Worm (Caenorhabditis elegans) whole organism, L4 larva: Measurements from ENCODE around the gene nucb-1.

Experiments
- D1046.2 ChIP-seq: fragments of 200-800 bp; sonication (Bioruptor generic); IDR thresholded peaks from 2 replicates; pipeline ENCODE4 v1.3.6; 2022; ENCODE audit warnings: missing genetic modification characterization, missing compliant biosample characterization
- F26F4.8 ChIP-seq: fragments of 200-800 bp; sonication (Bioruptor generic); conservative IDR thresholded peaks from 2 replicates; pipeline ENCODE4 v1.3.6; 2022; ENCODE audit warnings: missing genetic modification characterization, missing compliant biosample characterization
- T20F7.1 ChIP-seq: fragments of 200-800 bp; sonication (Bioruptor generic); optimal IDR thresholded peaks from 2 replicates; lab custom pipeline; 2018; ENCODE audit warnings: mild to moderate bottlenecking, missing genetic modification characterization, missing compliant biosample characterization
- Y5F2A.4 ChIP-seq: fragments of 200-800 bp; sonication (Bioruptor generic); optimal IDR thresholded peaks from 2 replicates; lab custom pipeline; 2018; ENCODE audit warnings: mild to moderate bottlenecking, missing genetic modification characterization, missing compliant biosample characterization
- ZK546.5 ChIP-seq, 2 experiments: sonication (generic microtip); optimal IDR thresholded peaks; 2 replicates each; lab custom pipeline; 2017; ENCODE audit warnings: missing biosample characterization in 2 of 2, missing genetic modification characterization in 2 of 2
- aly-2 ChIP-seq: sonication (generic microtip); optimal IDR thresholded peaks from 2 replicates; lab custom pipeline; 2018; ENCODE audit warnings: missing biosample characterization, missing genetic modification characterization
- ama-1 ChIP-seq: fragments of 150-350 bp; optimal IDR thresholded peaks from 2 replicates; lab custom pipeline; 2014; ENCODE audit warnings: inconsistent platforms, mixed read lengths
- arid-1 ChIP-seq: fragments of 200-800 bp; sonication (Bioruptor generic); conservative IDR thresholded peaks from 2 replicates; pipeline ENCODE4 v1.3.6; 2022; ENCODE audit warnings: missing genetic modification reagents, missing genetic modification characterization, missing compliant biosample characterization
- ceh-20 ChIP-seq: fragments of 200-800 bp; sonication (Bioruptor generic); IDR thresholded peaks from 2 replicates; pipeline ENCODE4 v1.3.6; 2022; ENCODE audit warnings: missing genetic modification reagents, missing genetic modification characterization, missing compliant biosample characterization
- ceh-28 ChIP-seq: fragments of 150-350 bp; optimal IDR thresholded peaks from 2 replicates; lab custom pipeline; 2014; ENCODE audit warnings: missing biosample characterization, missing genetic modification reagents, missing genetic modification characterization
- cey-2 ChIP-seq: sonication (generic microtip); optimal IDR thresholded peaks from 3 replicates; lab custom pipeline; 2017; ENCODE audit warnings: missing genetic modification characterization, mild to moderate bottlenecking, missing compliant biosample characterization, antibody characterized with exemption, borderline replicate concordance; ENCODE audit not compliant: insufficient read depth
- daf-16 ChIP-seq, 3 experiments: sonication (generic microtip); optimal IDR thresholded peaks; 2 replicates each; lab custom pipeline; 2016 to 2017; ENCODE audit warnings: missing genetic modification characterization in 3 of 3, missing genetic modification reagents in 3 of 3, mild to moderate bottlenecking in 2 of 3, missing compliant biosample characterization in 2 of 3, missing biosample characterization in 1 of 3, moderate library complexity in 1 of 3
- daf-19 ChIP-seq: fragments of 200-800 bp; sonication (Bioruptor generic); conservative IDR thresholded peaks from 2 replicates; pipeline ENCODE4 v1.3.6; 2022; ENCODE audit warnings: missing genetic modification characterization, missing compliant biosample characterization
- dmd-6 ChIP-seq: fragments of 200-800 bp; sonication (Bioruptor generic); IDR thresholded peaks from 2 replicates; pipeline ENCODE4 v1.3.6; 2022; ENCODE audit warnings: missing genetic modification reagents, missing genetic modification characterization, missing compliant biosample characterization
- dpl-1 ChIP-seq: fragments of 150-350 bp; optimal IDR thresholded peaks from 2 replicates; lab custom pipeline; 2014; ENCODE audit warnings: missing biosample characterization, missing genetic modification reagents, missing genetic modification characterization
- egl-27 ChIP-seq: sonication (generic microtip); optimal IDR thresholded peaks from 3 replicates; lab custom pipeline; 2017; ENCODE audit warnings: missing biosample characterization, missing genetic modification reagents, missing genetic modification characterization
- fos-1 ChIP-seq: fragments of 150-350 bp; optimal IDR thresholded peaks from 2 replicates; lab custom pipeline; 2014; ENCODE audit warnings: missing biosample characterization, missing genetic modification characterization
- hif-1 ChIP-seq, 2 experiments: sonication (generic microtip); optimal IDR thresholded peaks; 2 replicates each; lab custom pipeline; 2016 to 2017; ENCODE audit warnings: missing compliant biosample characterization in 2 of 2, missing genetic modification characterization in 2 of 2, missing genetic modification reagents in 2 of 2, missing genotype in 2 of 2, mild to moderate bottlenecking in 1 of 2
- hlh-11 ChIP-seq: fragments of 200-800 bp; sonication (Bioruptor generic); optimal IDR thresholded peaks from 2 replicates; lab custom pipeline; 2018; ENCODE audit warnings: mild to moderate bottlenecking, missing genetic modification characterization, missing compliant biosample characterization
- hmg-1.1 ChIP-seq: fragments of 200-800 bp; sonication (Bioruptor generic); IDR thresholded peaks from 2 replicates; pipeline ENCODE4 v1.3.6; 2022; ENCODE audit warnings: missing genetic modification reagents, missing genetic modification characterization, missing compliant biosample characterization
- jun-1 ChIP-seq: fragments of 150-350 bp; optimal IDR thresholded peaks from 2 replicates; lab custom pipeline; 2014; ENCODE audit warnings: missing biosample characterization, missing genetic modification reagents, missing genetic modification characterization
- lim-7 ChIP-seq: fragments of 200-800 bp; sonication (Bioruptor generic); IDR thresholded peaks from 2 replicates; pipeline ENCODE4 v1.3.6; 2022; ENCODE audit warnings: missing genetic modification characterization, missing compliant biosample characterization
- lin-15B ChIP-seq: fragments of 150-350 bp; sonication (generic microtip); optimal IDR thresholded peaks from 3 replicates; lab custom pipeline; 2014; ENCODE audit warnings: missing biosample characterization, missing genetic modification characterization
- lin-29 ChIP-seq: fragments of 200-800 bp; sonication (Bioruptor generic); IDR thresholded peaks from 2 replicates; pipeline ENCODE4 v1.3.6; 2022; ENCODE audit warnings: missing genetic modification reagents, missing genetic modification characterization, missing compliant biosample characterization
- lin-39 ChIP-seq: fragments of 150-350 bp; optimal IDR thresholded peaks from 2 replicates; lab custom pipeline; 2014; ENCODE audit warnings: missing biosample characterization, missing genetic modification reagents, missing genetic modification characterization
- lir-3 ChIP-seq: sonication (generic microtip); optimal IDR thresholded peaks from 2 replicates; lab custom pipeline; 2016; ENCODE audit warnings: mild to moderate bottlenecking, missing genetic modification characterization, missing compliant biosample characterization
- lsy-2 ChIP-seq, 2 experiments: fragments of 150-350 bp in 1 of 2; sonication (generic microtip) in 1 of 2; optimal IDR thresholded peaks; 2 replicates each; lab custom pipeline; 2014 to 2017; ENCODE audit warnings: missing biosample characterization in 2 of 2, missing genetic modification characterization in 2 of 2
- madf-5 ChIP-seq, 2 experiments: fragments of 200-800 bp; sonication (Bioruptor generic); IDR thresholded peaks; 2 replicates each; pipeline ENCODE4 v1.3.6; 2022; ENCODE audit warnings: missing compliant biosample characterization in 2 of 2, missing genetic modification characterization in 2 of 2
- madf-9 ChIP-seq: fragments of 200-800 bp; sonication (Bioruptor generic); conservative IDR thresholded peaks from 2 replicates; pipeline ENCODE4 v1.3.6; 2022; ENCODE audit warnings: missing genetic modification reagents, missing genetic modification characterization, missing compliant biosample characterization
- mdt-29 ChIP-seq: fragments of 200-800 bp; sonication (Bioruptor generic); IDR thresholded peaks from 2 replicates; pipeline ENCODE4 v1.3.6; 2022; ENCODE audit warnings: missing genetic modification reagents, missing genetic modification characterization, missing compliant biosample characterization
- mep-1 ChIP-seq: fragments of 150-350 bp; sonication (generic microtip); optimal IDR thresholded peaks from 3 replicates; lab custom pipeline; 2014; ENCODE audit warnings: missing biosample characterization, missing genetic modification characterization
- mes-2 ChIP-seq: sonication (generic microtip); optimal IDR thresholded peaks from 2 replicates; lab custom pipeline; 2016; ENCODE audit warnings: missing genotype, mild to moderate bottlenecking, missing genetic modification characterization, missing compliant biosample characterization; ENCODE audit not compliant: poor library complexity, severe bottlenecking
- nhr-102 ChIP-seq: sonication (generic microtip); optimal IDR thresholded peaks from 2 replicates; lab custom pipeline; 2016; ENCODE audit warnings: mild to moderate bottlenecking, missing genetic modification characterization, moderate library complexity, missing compliant biosample characterization
- nhr-25 ChIP-seq: sonication (generic microtip); optimal IDR thresholded peaks from 2 replicates; lab custom pipeline; 2017; ENCODE audit warnings: missing genetic modification characterization, mild to moderate bottlenecking, missing compliant biosample characterization, antibody characterized with exemption, moderate library complexity, borderline replicate concordance; ENCODE audit not compliant: insufficient read depth
- nhr-28 ChIP-seq: fragments of 150-350 bp; optimal IDR thresholded peaks from 2 replicates; lab custom pipeline; 2014; ENCODE audit warnings: missing biosample characterization, missing genetic modification characterization
- nhr-41 ChIP-seq: fragments of 200-800 bp; sonication (Bioruptor generic); IDR thresholded peaks from 2 replicates; pipeline ENCODE4 v1.3.6; 2022; ENCODE audit warnings: missing genetic modification reagents, missing genetic modification characterization, missing compliant biosample characterization
- nhr-42 ChIP-seq: fragments of 200-800 bp; sonication (Bioruptor generic); IDR thresholded peaks from 2 replicates; pipeline ENCODE4 v1.3.6; 2022; ENCODE audit warnings: missing genetic modification characterization, missing compliant biosample characterization
- nhr-48 ChIP-seq: sonication (generic microtip); optimal IDR thresholded peaks from 2 replicates; lab custom pipeline; 2016; ENCODE audit warnings: mild to moderate bottlenecking, missing genetic modification characterization, missing compliant biosample characterization
- pqm-1 ChIP-seq: sonication (generic microtip); optimal IDR thresholded peaks from 2 replicates; lab custom pipeline; 2017; ENCODE audit warnings: missing biosample characterization, missing genetic modification characterization
- rbr-2 ChIP-seq: sonication (generic microtip); optimal IDR thresholded peaks from 2 replicates; lab custom pipeline; 2016; ENCODE audit warnings: missing genotype, missing genetic modification characterization, missing compliant biosample characterization
- saeg-2 ChIP-seq: fragments of 200-800 bp; sonication (Bioruptor generic); IDR thresholded peaks from 2 replicates; pipeline ENCODE4 v1.3.6; 2022; ENCODE audit warnings: missing genetic modification reagents, missing genetic modification characterization, missing compliant biosample characterization
- snpc-4 ChIP-seq: fragments of 150-350 bp; optimal IDR thresholded peaks from 2 replicates; lab custom pipeline; 2014; ENCODE audit warnings: missing biosample characterization, missing genetic modification characterization
- spr-1 ChIP-seq: sonication (generic microtip); optimal IDR thresholded peaks from 2 replicates; lab custom pipeline; 2016; ENCODE audit warnings: mild to moderate bottlenecking, missing genetic modification characterization, missing compliant biosample characterization
- tag-97 ChIP-seq: fragments of 200-800 bp; sonication (Bioruptor generic); IDR thresholded peaks from 2 replicates; pipeline ENCODE4 v1.3.6; 2022; ENCODE audit warnings: missing genetic modification characterization, missing compliant biosample characterization
- tra-1 ChIP-seq: fragments of 200-800 bp; sonication (Bioruptor generic); IDR thresholded peaks from 2 replicates; pipeline ENCODE4 v1.3.6; 2022; ENCODE audit warnings: missing genetic modification reagents, missing genetic modification characterization, missing compliant biosample characterization
- vab-7 ChIP-seq: fragments of 200-800 bp; sonication (Bioruptor generic); IDR thresholded peaks from 2 replicates; pipeline ENCODE4 v1.3.6; 2022; ENCODE audit warnings: missing genetic modification reagents, missing genetic modification characterization, missing compliant biosample characterization
- zag-1 ChIP-seq: fragments of 150-350 bp; optimal IDR thresholded peaks from 2 replicates; lab custom pipeline; 2014; ENCODE audit warnings: missing biosample characterization, missing genetic modification characterization
- zfp-3 ChIP-seq: fragments of 200-800 bp; sonication (Bioruptor generic); conservative IDR thresholded peaks from 2 replicates; pipeline ENCODE4 v1.3.6; 2022; ENCODE audit warnings: missing genetic modification reagents, missing genetic modification characterization, missing compliant biosample characterization
- ztf-11 ChIP-seq: fragments of 150-350 bp; optimal IDR thresholded peaks from 2 replicates; lab custom pipeline; 2014; ENCODE audit warnings: missing biosample characterization, missing genetic modification characterization

Gene nucb-1

DNA sequence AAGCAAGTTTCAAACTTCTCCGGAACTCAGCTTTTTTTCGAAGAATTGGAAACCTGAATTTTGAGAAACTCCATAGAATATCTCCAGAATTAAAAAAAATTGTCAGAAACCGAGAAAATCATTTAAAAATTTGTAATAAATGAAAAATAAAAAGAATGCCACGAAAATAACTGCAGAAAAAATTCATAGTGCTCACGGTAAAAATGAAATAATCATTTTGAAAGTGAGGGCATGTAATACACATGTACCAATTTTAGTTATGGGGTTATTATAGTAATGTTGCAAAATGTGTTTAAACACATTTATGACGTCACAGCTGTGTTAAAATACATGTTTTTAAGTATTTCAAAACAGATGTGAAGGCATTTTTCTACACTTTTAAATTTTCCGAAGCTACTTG is 19.4 kb downstream of the nucb-1 start (continued):
- TF ChIP-seq dmd-6 (GFP tag; lab: Robert Waterston, UW) (no peak), ceh-20 (peak; percentile 16; the same call in 1 of the 2 replicates), nhr-102 (peak; percentile 55), lin-29 (peak; percentile 14; the same call in 1 of the 2 replicates), T20F7.1 (GFP tag; lab: Kevin White, UChicago) (no peak), Y5F2A.4 (GFP tag; lab: Kevin White, UChicago) (no peak), mes-2 (tag; lab: Kevin White, UChicago) (no peak), snpc-4 (tag; lab: Kevin White, UChicago) (no peak), zag-1 (no peak), nhr-42 (GFP tag; lab: Robert Waterston, UW) (no peak), nhr-28 (tag; lab: Kevin White, UChicago) (no peak), nhr-25 (no peak), saeg-2 (GFP tag; lab: Robert Waterston, UW) (0 out of 2 replicates have a peak, but pooled peaks have one; percentile 51), daf-16 (GFP tag; optimal IDR thresholded peaks at IDR 0.05; lab: Kevin White, UChicago) (no peak), daf-16 (tag; optimal IDR thresholded peaks at IDR 0.05; lab: Kevin White, UChicago) (peak; percentile 44), pqm-1 (tag; lab: Kevin White, UChicago) (no peak), vab-7 (GFP tag; lab: Robert Waterston, UW) (no peak), tra-1 (GFP tag; lab: Robert Waterston, UW) (no peak), tag-97 (0 out of 2 replicates have a peak, but pooled peaks have one; percentile 30)

DNA sequence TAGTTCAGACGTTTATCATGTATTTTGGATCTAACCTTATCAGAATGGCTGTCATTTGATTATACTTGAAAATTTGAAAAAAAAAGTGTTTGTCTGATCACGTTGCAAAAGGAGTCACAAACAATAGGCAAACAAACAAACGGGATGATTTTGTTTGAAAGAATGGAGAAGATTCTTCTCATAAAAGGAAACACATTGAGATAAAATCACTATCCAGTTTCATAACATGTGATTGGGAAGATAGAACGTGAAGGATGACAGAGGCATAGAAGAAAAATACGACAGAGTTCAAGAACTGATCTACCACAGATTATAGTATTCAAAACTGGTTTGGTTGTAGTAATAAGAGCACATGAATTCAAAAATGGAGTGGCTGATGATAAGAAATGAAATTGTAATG is 21.3 kb downstream of the nucb-1 start, which contains the start of gene F44A6.5:
TSS of gene F44A6.5 (minus strand) at position 151 of the 400 bp plus-strand sequence.
- TF ChIP-seq lin-29: no peak
- no peak for TF ChIP-seq zfp-3 (GFP tag; lab: Robert Waterston, UW)
- TF ChIP-seq dpl-1: no peak
- TF ChIP-seq egl-27 (tag; lab: Kevin White, UChicago): no peak
- TF ChIP-seq arid-1: no peak
- no peak for TF ChIP-seq aly-2 (tag; lab: Kevin White, UChicago)
- TF ChIP-seq hmg-1.1: no peak
- no peak for TF ChIP-seq ceh-28 (tag; lab: Kevin White, UChicago)
- TF ChIP-seq nhr-28 (tag; lab: Kevin White, UChicago): peak; percentile 89
- TF ChIP-seq lin-39: no peak
- peak in 1 of 2 experiments; percentile 42 for TF ChIP-seq lsy-2 (tag; optimal IDR thresholded peaks at IDR 0.05; lab: Kevin White, UChicago)
- no peak for TF ChIP-seq lin-15B (tag; lab: Kevin White, UChicago)
- TF ChIP-seq ztf-11 (tag; lab: Kevin White, UChicago): no peak
- no peak for TF ChIP-seq ZK546.5 (tag; optimal IDR thresholded peaks at IDR 0.05; lab: Kevin White, UChicago)
- TF ChIP-seq daf-19 (GFP tag; lab: Robert Waterston, UW): no peak
- no peak for TF ChIP-seq D1046.2
- TF ChIP-seq nhr-48: peak; percentile 79
- no peak for TF ChIP-seq tag-97
- 0 out of 2 replicates have a peak, but pooled peaks have one; percentile 33 for TF ChIP-seq mdt-29
- no peak for TF ChIP-seq madf-5 (GFP tag; IDR thresholded peaks at IDR 0.05; lab: Robert Waterston, UW)
- peak; percentile 70 for TF ChIP-seq mep-1 (tag; lab: Kevin White, UChicago)
- TF ChIP-seq hlh-11 (tag; lab: Kevin White, UChicago): peak; percentile 86
- no peak for TF ChIP-seq rbr-2 (tag; lab: Kevin White, UChicago)
- TF ChIP-seq nhr-41: no peak
- no peak for TF ChIP-seq jun-1
- TF ChIP-seq F26F4.8 (GFP tag; lab: Robert Waterston, UW): no peak
- TF ChIP-seq ama-1: no peak
- no peak for TF ChIP-seq nhr-25
- TF ChIP-seq fos-1: no peak
- TF ChIP-seq T20F7.1 (GFP tag; lab: Kevin White, UChicago): peak; percentile 41
- TF ChIP-seq madf-9 (GFP tag; lab: Robert Waterston, UW): no peak
- peak in 1 of 2 experiments; percentile 71 for TF ChIP-seq hif-1 (tag; optimal IDR thresholded peaks at IDR 0.05; lab: Kevin White, UChicago)
- TF ChIP-seq lim-7 (GFP tag; lab: Robert Waterston, UW): no peak
- no peak for TF ChIP-seq lir-3 (tag; lab: Kevin White, UChicago)
- TF ChIP-seq spr-1 (tag; lab: Kevin White, UChicago): peak; percentile 47
- no peak for TF ChIP-seq cey-2 (tag; lab: Kevin White, UChicago)
